Fruit fly (Drosophila melanogaster) whole organism, embryonic: Measurements from ENCODE around the gene Nlg4.

Experiments
- B-H1 ChIP-seq: fragments of 200-800 bp; sonication (Bioruptor generic); IDR thresholded peaks from 3 replicates; pipeline ENCODE4 v1.3.6; 2022; ENCODE audit warnings: missing biosample characterization, missing genetic modification characterization
- CG12659 ChIP-seq: fragments of 200-800 bp; sonication (Bioruptor generic); optimal IDR thresholded peaks from 3 replicates; lab custom pipeline; 2017; ENCODE audit warnings: mild to moderate bottlenecking, missing biosample characterization, missing genetic modification reagents, missing genetic modification characterization
- CG12942 ChIP-seq: fragments of 200-800 bp; sonication (Bioruptor generic); optimal IDR thresholded peaks from 3 replicates; lab custom pipeline; 2016; ENCODE audit warnings: missing biosample characterization, missing genetic modification characterization
- CG13123 ChIP-seq: fragments of 200-800 bp; sonication (Bioruptor generic); optimal IDR thresholded peaks from 2 replicates; lab custom pipeline; 2016; ENCODE audit warnings: missing biosample characterization, missing genetic modification characterization
- CG13287 ChIP-seq: fragments of 200-800 bp; sonication (Bioruptor generic); IDR thresholded peaks from 2 replicates; pipeline ENCODE4 v1.3.6; 2022; ENCODE audit warnings: missing biosample characterization, missing genetic modification characterization; ENCODE audit not compliant: partially characterized antibody
- CG14965 ChIP-seq: fragments of 200-800 bp; sonication (Bioruptor generic); optimal IDR thresholded peaks from 2 replicates; lab custom pipeline; 2016; ENCODE audit warnings: missing biosample characterization, missing genetic modification characterization, borderline replicate concordance
- CG15514 ChIP-seq: fragments of 200-800 bp; sonication (Bioruptor generic); optimal IDR thresholded peaks from 3 replicates; lab custom pipeline; 2017; ENCODE audit warnings: missing biosample characterization, missing genetic modification characterization, mild to moderate bottlenecking, moderate library complexity, missing genetic modification reagents
- CG18262 ChIP-seq: fragments of 200-800 bp; optimal IDR thresholded peaks from 3 replicates; lab custom pipeline; 2019; ENCODE audit warnings: missing biosample characterization, mild to moderate bottlenecking, missing genetic modification characterization, moderate library complexity
- CG2129 ChIP-seq: fragments of 200-800 bp; sonication (Bioruptor generic); IDR thresholded peaks from 2 replicates; pipeline ENCODE4 v1.3.6; 2022; ENCODE audit warnings: missing biosample characterization, missing genetic modification characterization; ENCODE audit not compliant: partially characterized antibody
- CG2199 ChIP-seq: fragments of 200-800 bp; sonication (Bioruptor generic); IDR thresholded peaks from 3 replicates; pipeline ENCODE4 v1.3.6; 2022; ENCODE audit warnings: missing biosample characterization, missing genetic modification characterization
- CG2712 ChIP-seq: fragments of 200-800 bp; optimal IDR thresholded peaks from 3 replicates; lab custom pipeline; 2019; ENCODE audit warnings: missing biosample characterization, mild to moderate bottlenecking, missing genetic modification characterization, moderate library complexity
- CG30431 ChIP-seq: fragments of 200-800 bp; sonication (Bioruptor generic); optimal IDR thresholded peaks from 2 replicates; lab custom pipeline; 2017; ENCODE audit warnings: missing biosample characterization, missing genetic modification characterization
- CG3065 ChIP-seq: fragments of 200-800 bp; sonication (Bioruptor generic); optimal IDR thresholded peaks from 2 replicates; lab custom pipeline; 2016; ENCODE audit warnings: missing biosample characterization, missing genetic modification characterization
- CG32772 ChIP-seq: fragments of 200-800 bp; sonication (Bioruptor generic); IDR thresholded peaks from 2 replicates; pipeline ENCODE4 v1.3.6; 2022; ENCODE audit warnings: missing biosample characterization, missing genetic modification characterization
- CG34376 ChIP-seq: fragments of 200-800 bp; sonication (Bioruptor generic); optimal IDR thresholded peaks from 2 replicates; lab custom pipeline; 2018; ENCODE audit warnings: missing biosample characterization, mild to moderate bottlenecking, missing genetic modification characterization
- CG4424 ChIP-seq: fragments of 200-800 bp; sonication (Bioruptor generic); optimal IDR thresholded peaks from 3 replicates; lab custom pipeline; 2016; ENCODE audit warnings: missing biosample characterization, missing genetic modification characterization
- CG5953 ChIP-seq: fragments of 200-800 bp; sonication (Bioruptor generic); IDR thresholded peaks from 2 replicates; pipeline ENCODE4 v1.3.6; 2022; ENCODE audit warnings: missing biosample characterization, missing genetic modification characterization
- CG8281 ChIP-seq: fragments of 200-800 bp; sonication (Bioruptor generic); optimal IDR thresholded peaks from 2 replicates; lab custom pipeline; 2018; ENCODE audit warnings: missing biosample characterization, mild to moderate bottlenecking, missing genetic modification characterization, moderate library complexity
- CG8478 ChIP-seq: fragments of >200 bp; optimal IDR thresholded peaks from 2 replicates; lab custom pipeline; 2018
- CG8944 ChIP-seq: fragments of 200-800 bp; sonication (Bioruptor generic); optimal IDR thresholded peaks from 3 replicates; lab custom pipeline; 2016; ENCODE audit warnings: missing biosample characterization, missing genetic modification characterization
- CG9215 ChIP-seq: fragments of 200-800 bp; sonication (Bioruptor generic); IDR thresholded peaks from 2 replicates; pipeline ENCODE4 v1.3.6; 2022; ENCODE audit warnings: missing biosample characterization, missing genetic modification characterization
- CG9932 ChIP-seq: fragments of 200-800 bp; sonication (Bioruptor generic); IDR thresholded peaks from 2 replicates; pipeline ENCODE4 v1.3.6; 2022; ENCODE audit warnings: missing biosample characterization, missing genetic modification characterization
- CTCF ChIP-seq: fragments of 200-800 bp; sonication (Bioruptor generic); optimal IDR thresholded peaks from 2 replicates; lab custom pipeline; 2017; ENCODE audit warnings: missing biosample characterization, mild to moderate bottlenecking, missing genetic modification characterization, moderate library complexity
- Dad ChIP-seq: fragments of 200-800 bp; sonication (Bioruptor generic); optimal IDR thresholded peaks from 3 replicates; lab custom pipeline; 2016; ENCODE audit warnings: missing biosample characterization, missing genetic modification characterization
- HmgZ ChIP-seq: fragments of 200-800 bp; sonication (Bioruptor generic); optimal IDR thresholded peaks from 2 replicates; lab custom pipeline; 2018; ENCODE audit warnings: missing biosample characterization, mild to moderate bottlenecking, missing genetic modification characterization
- Mad ChIP-seq: fragments of 200-800 bp; sonication (Bioruptor generic); optimal IDR thresholded peaks from 2 replicates; lab custom pipeline; 2016; ENCODE audit warnings: missing biosample characterization, missing genetic modification characterization
- Max ChIP-seq: fragments of 200-800 bp; sonication (Bioruptor generic); optimal IDR thresholded peaks from 2 replicates; lab custom pipeline; 2016; ENCODE audit warnings: missing biosample characterization, mild to moderate bottlenecking, missing genetic modification characterization
- Med ChIP-seq: fragments of 200-800 bp; sonication (Bioruptor generic); peaks from one replicate; lab custom pipeline; 2016; ENCODE audit warnings: missing biosample characterization, missing genetic modification characterization, mild to moderate bottlenecking, inconsistent platforms, moderate library complexity
- Meics ChIP-seq: fragments of 200-800 bp; sonication (Bioruptor generic); optimal IDR thresholded peaks from 2 replicates; lab custom pipeline; 2017; ENCODE audit warnings: missing biosample characterization, mild to moderate bottlenecking, missing genetic modification characterization
- Neu2 ChIP-seq: fragments of 200-800 bp; sonication (Bioruptor generic); optimal IDR thresholded peaks from 3 replicates; lab custom pipeline; 2016; ENCODE audit warnings: missing biosample characterization, missing genetic modification characterization, borderline replicate concordance
- Optix ChIP-seq: fragments of 200-800 bp; sonication (Bioruptor generic); IDR thresholded peaks from 3 replicates; pipeline ENCODE4 v1.3.6; 2022; ENCODE audit warnings: missing biosample characterization, missing genetic modification characterization
- Pdp1 ChIP-seq, 2 experiments: fragments of 200-800 bp; sonication (Bioruptor generic); optimal IDR thresholded peaks; 3 replicates each; lab custom pipeline; 2016; ENCODE audit warnings: missing biosample characterization in 2 of 2, missing genetic modification characterization in 2 of 2, mild to moderate bottlenecking in 1 of 2, moderate library complexity in 1 of 2
- al ChIP-seq: fragments of 200-800 bp; sonication (Bioruptor generic); IDR thresholded peaks from 2 replicates; pipeline ENCODE4 v1.3.6; 2022; ENCODE audit warnings: missing biosample characterization, missing genetic modification characterization
- fd102C ChIP-seq: fragments of 200-800 bp; sonication (Bioruptor generic); optimal IDR thresholded peaks from 2 replicates; lab custom pipeline; 2018; ENCODE audit warnings: missing biosample characterization, mild to moderate bottlenecking, missing genetic modification characterization, moderate library complexity
- fu2 ChIP-seq: fragments of 200-800 bp; sonication (Bioruptor generic); optimal IDR thresholded peaks from 2 replicates; lab custom pipeline; 2016; ENCODE audit warnings: missing biosample characterization, missing genetic modification characterization
- jumu ChIP-seq: fragments of 200-800 bp; sonication (Bioruptor generic); optimal IDR thresholded peaks from 3 replicates; lab custom pipeline; 2016; ENCODE audit warnings: missing biosample characterization, missing genetic modification characterization
- lola ChIP-seq, 3 experiments: fragments of >200 bp in 2 of 3; fragments of 200-800 bp in 1 of 3; sonication (Bioruptor generic) in 1 of 3; optimal IDR thresholded peaks; 2 replicates each; lab custom pipeline; 2017 to 2019; ENCODE audit warnings: missing biosample characterization in 3 of 3, missing genetic modification characterization in 3 of 3, mild to moderate bottlenecking in 1 of 3, moderate library complexity in 1 of 3
- maf-S ChIP-seq: fragments of 200-800 bp; sonication (Bioruptor generic); optimal IDR thresholded peaks from 2 replicates; lab custom pipeline; 2016; ENCODE audit warnings: missing biosample characterization, missing genetic modification characterization
- nerfin-2 ChIP-seq: fragments of 200-800 bp; sonication (Bioruptor generic); IDR thresholded peaks from 2 replicates; pipeline ENCODE4 v1.3.6; 2022; ENCODE audit warnings: missing biosample characterization, missing genetic modification characterization; ENCODE audit not compliant: partially characterized antibody
- oc ChIP-seq: fragments of 200-800 bp; sonication (Bioruptor generic); optimal IDR thresholded peaks from 2 replicates; lab custom pipeline; 2018; ENCODE audit warnings: missing biosample characterization, mild to moderate bottlenecking, missing genetic modification characterization, moderate library complexity
- phol ChIP-seq: fragments of 200-800 bp; sonication (Bioruptor generic); optimal IDR thresholded peaks from 3 replicates; lab custom pipeline; 2018; ENCODE audit warnings: missing biosample characterization, mild to moderate bottlenecking, missing genetic modification characterization, moderate library complexity
- sim ChIP-seq: fragments of 200-800 bp; sonication (Bioruptor generic); IDR thresholded peaks from 2 replicates; pipeline ENCODE4 v1.3.6; 2022; ENCODE audit warnings: missing biosample characterization, missing genetic modification characterization
- tna ChIP-seq: fragments of 200-800 bp; sonication (Bioruptor generic); IDR thresholded peaks from 2 replicates; pipeline ENCODE4 v1.3.6; 2022; ENCODE audit warnings: missing biosample characterization, missing genetic modification characterization; ENCODE audit not compliant: partially characterized antibody
- z ChIP-seq: fragments of 200-800 bp; sonication (Bioruptor generic); IDR thresholded peaks from 3 replicates; pipeline ENCODE4 v1.3.6; 2022; ENCODE audit warnings: missing biosample characterization, missing genetic modification characterization
- zf30C ChIP-seq: fragments of 200-800 bp; sonication (Bioruptor generic); optimal IDR thresholded peaks from 3 replicates; lab custom pipeline; 2018; ENCODE audit warnings: missing biosample characterization, mild to moderate bottlenecking, missing genetic modification characterization
- zfh1 ChIP-seq: fragments of 200-800 bp; sonication (Bioruptor generic); IDR thresholded peaks from 3 replicates; pipeline ENCODE4 v1.3.6; 2022; ENCODE audit warnings: missing biosample characterization, missing genetic modification characterization

Nlg4 gene

DNA sequence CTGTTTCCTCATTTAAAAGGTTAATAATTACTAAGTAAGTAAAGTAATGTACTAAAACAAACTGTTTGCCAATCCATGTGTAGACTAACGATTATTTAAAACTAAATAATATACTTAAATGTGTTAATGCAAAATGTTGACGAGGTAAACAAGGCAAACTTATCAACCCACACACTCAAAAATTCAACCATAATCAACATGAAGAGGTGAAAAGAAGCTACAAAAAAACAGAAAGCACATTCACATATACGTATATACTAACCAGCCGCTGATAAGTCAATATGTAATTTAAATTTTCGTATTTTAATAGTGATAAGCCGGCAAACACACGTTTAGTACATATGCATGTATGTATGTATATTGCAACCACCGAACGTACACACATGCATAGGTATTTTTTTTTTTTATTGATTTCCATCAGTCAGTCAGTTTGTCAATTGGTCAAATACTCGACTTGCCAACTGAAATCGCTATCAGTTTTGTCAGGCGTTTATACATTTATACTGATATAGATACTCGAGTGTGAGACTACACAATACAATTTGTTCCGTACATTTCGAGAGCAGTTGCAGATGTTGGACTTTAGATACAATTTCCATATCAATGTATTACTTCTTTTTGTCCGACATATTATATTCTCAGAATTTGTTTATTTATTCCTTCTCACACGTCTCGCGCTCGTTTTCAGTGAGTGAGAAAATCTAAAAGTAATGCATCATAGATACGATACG lies 55.0 kb downstream of the Nlg4 start (continued):
- TF ChIP-seq Mad (no peak), oc (tag; lab: Kevin White, UChicago) (no peak), CG12942 (no peak), zfh1 (GFP tag; lab: Robert Waterston, UW) (peak; percentile 56; the same call in 1 of the 3 replicates), CG12659 (GFP tag; lab: Kevin White, UChicago) (peak; percentile 40), HmgZ (tag; lab: Kevin White, UChicago) (peak; percentile 39), fd102C (peak; percentile 45), tna (GFP tag; lab: Robert Waterston, UW) (no peak), lola (GFP tag; optimal IDR thresholded peaks at IDR 0.05; lab: Kevin White, UChicago) (peak in 1 of 3 experiments; percentile 32), CG5953 (GFP tag; lab: Robert Waterston, UW) (no peak), CG14965 (GFP tag; lab: Kevin White, UChicago) (no peak), CG3065 (GFP tag; lab: Kevin White, UChicago) (no peak), B-H1 (GFP tag; lab: Robert Waterston, UW) (no peak), phol (tag; lab: Kevin White, UChicago) (peak; percentile 21), Dad (GFP tag; lab: Kevin White, UChicago) (no peak), CG34376 (GFP tag; lab: Kevin White, UChicago) (peak; percentile 54)

DNA sequence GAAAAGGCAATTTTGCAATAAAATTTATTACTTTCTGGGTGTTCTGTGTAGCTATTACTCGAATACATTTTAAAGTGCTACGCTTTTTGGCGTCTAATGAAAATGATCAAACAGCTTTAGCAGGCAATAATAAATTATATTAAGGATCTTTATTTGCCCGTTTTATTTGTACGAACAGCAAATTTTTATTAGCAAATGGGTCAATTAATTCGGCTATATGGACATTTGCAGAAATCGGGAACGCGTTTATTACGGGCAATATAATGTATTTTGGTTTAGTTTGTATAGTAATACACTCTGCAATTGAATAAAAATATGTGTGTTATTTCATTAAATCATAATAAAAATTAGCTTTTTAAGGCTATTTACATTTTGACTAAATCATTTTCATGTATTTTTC lies 55.8 kb downstream of the Nlg4 start:
- TF ChIP-seq CG2129 (GFP tag; lab: Robert Waterston, UW) (no peak), Med (GFP tag; lab: Kevin White, UChicago) (peak; percentile 19), CG9215 (GFP tag; lab: Robert Waterston, UW) (no peak)

DNA sequence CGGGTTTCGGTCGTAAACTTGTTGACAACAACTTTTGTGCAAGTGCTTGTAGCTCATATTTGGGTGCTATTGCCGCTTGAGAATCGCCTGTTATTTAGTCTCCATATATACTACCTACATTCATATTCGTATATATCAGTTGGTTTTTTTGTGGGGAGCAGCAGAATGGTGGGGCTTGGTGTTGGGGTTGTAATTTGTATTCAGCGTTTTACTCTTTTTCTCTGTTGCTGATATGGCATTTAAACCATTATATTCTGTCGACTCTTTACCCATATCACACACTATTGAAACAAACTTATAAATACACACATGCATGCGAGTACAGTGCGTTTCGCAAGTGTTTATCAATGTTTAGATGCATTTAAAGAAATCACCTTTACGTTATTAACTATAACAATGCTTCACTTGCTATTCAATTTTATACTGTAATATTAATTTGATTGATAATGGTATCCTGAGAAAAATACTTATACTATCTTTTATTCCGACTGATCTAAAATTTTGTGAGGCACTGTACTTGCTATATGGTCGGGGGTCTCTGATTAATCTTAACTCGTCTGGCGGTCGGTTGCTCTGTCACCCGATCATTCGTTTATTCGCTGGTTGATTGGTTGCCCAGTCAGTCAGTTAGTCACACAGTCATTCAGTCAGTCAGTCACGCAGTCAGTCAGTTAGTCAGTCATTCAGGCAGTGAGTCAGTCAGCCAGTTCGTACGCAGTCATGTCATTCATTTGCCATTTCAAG lies 56.8 kb downstream of the Nlg4 start:
- peak; percentile 48 for TF ChIP-seq Max (GFP tag; lab: Kevin White, UChicago)
- TF ChIP-seq nerfin-2 (GFP tag; lab: Robert Waterston, UW): no peak
- TF ChIP-seq CTCF (GFP tag; lab: Kevin White, UChicago): peak; percentile 32
- peak; percentile 59 for TF ChIP-seq jumu (GFP tag; lab: Kevin White, UChicago)
- TF ChIP-seq CG8478 (lab: Kevin White, UChicago): no peak
- TF ChIP-seq CG9932 (GFP tag; lab: Robert Waterston, UW): peak; percentile 88
- peak; percentile 90 for TF ChIP-seq CG2712 (tag; lab: Kevin White, UChicago)
- peak; percentile 43 for TF ChIP-seq CG8944 (GFP tag; lab: Kevin White, UChicago)
- TF ChIP-seq Pdp1 (GFP tag; optimal IDR thresholded peaks at IDR 0.05; lab: Kevin White, UChicago): peak in 1 of 2 experiments; percentile 71
- peak; percentile 63 for TF ChIP-seq CG4424 (GFP tag; lab: Kevin White, UChicago)
- peak; percentile 62 for TF ChIP-seq fu2 (GFP tag; lab: Kevin White, UChicago)
- TF ChIP-seq CG13123 (GFP tag; lab: Kevin White, UChicago): peak; percentile 10
- TF ChIP-seq CG8281 (tag; lab: Kevin White, UChicago): peak; percentile 99
- TF ChIP-seq sim (GFP tag; lab: Robert Waterston, UW): peak; percentile 60; the same call in 1 of the 2 replicates
- peak; percentile 15 for TF ChIP-seq maf-S (GFP tag; lab: Kevin White, UChicago)
- 0 out of 3 replicates have a peak, but pooled peaks have one; percentile 12 for TF ChIP-seq Optix
- TF ChIP-seq zf30C: no peak
- peak; percentile 77; the same call in 2 of the 3 replicates for TF ChIP-seq CG2199
- TF ChIP-seq Meics (GFP tag; lab: Kevin White, UChicago): peak; percentile 92
- peak; percentile 77 for TF ChIP-seq al (GFP tag; lab: Robert Waterston, UW)
- TF ChIP-seq z: no peak
- no peak for TF ChIP-seq CG13287
- peak; percentile 80 for TF ChIP-seq CG32772 (GFP tag; lab: Robert Waterston, UW)
- TF ChIP-seq CG15514: peak; percentile 83
- TF ChIP-seq Neu2 (GFP tag; lab: Kevin White, UChicago): no peak
- TF ChIP-seq CG18262 (tag; lab: Kevin White, UChicago): peak; percentile 83
- peak; percentile 37 for TF ChIP-seq CG30431 (GFP tag; lab: Kevin White, UChicago)
